Worm (Caenorhabditis elegans) whole organism, L2 larva: ENCODE results near the gene srbc-19.

Source experiments
- C34F6.9 ChIP-seq: fragments of 150-350 bp; optimal IDR thresholded peaks from 2 replicates; lab custom pipeline; 2014; ENCODE audit warnings: missing biosample characterization, missing genetic modification characterization
- F13H6.1 ChIP-seq: sonication (generic microtip); optimal IDR thresholded peaks from 2 replicates; lab custom pipeline; 2016; ENCODE audit warnings: missing genetic modification characterization, missing compliant biosample characterization
- R02D3.7 ChIP-seq: fragments of 150-350 bp; optimal IDR thresholded peaks from 2 replicates; lab custom pipeline; 2014; ENCODE audit warnings: missing biosample characterization, missing genetic modification characterization
- Y55F3AM.14 ChIP-seq: fragments of 200-800 bp; sonication (Bioruptor generic); optimal IDR thresholded peaks from 2 replicates; lab custom pipeline; 2018; ENCODE audit warnings: mild to moderate bottlenecking, missing genetic modification characterization, missing compliant biosample characterization
- ZK546.5 ChIP-seq: sonication (generic microtip); optimal IDR thresholded peaks from 2 replicates; lab custom pipeline; 2017; ENCODE audit warnings: missing biosample characterization, missing genetic modification characterization
- alr-1 ChIP-seq: fragments of 150-350 bp; optimal IDR thresholded peaks from 2 replicates; lab custom pipeline; 2014; ENCODE audit warnings: missing biosample characterization, missing genetic modification characterization
- ama-1 ChIP-seq: fragments of 150-350 bp; optimal IDR thresholded peaks from 2 replicates; lab custom pipeline; 2018; ENCODE audit warnings: inconsistent platforms
- ceh-16 ChIP-seq: fragments of 150-350 bp; optimal IDR thresholded peaks from 2 replicates; lab custom pipeline; 2014; ENCODE audit warnings: missing biosample characterization, missing genetic modification characterization
- ceh-82 ChIP-seq: fragments of 150-350 bp; optimal IDR thresholded peaks from 2 replicates; lab custom pipeline; 2014; ENCODE audit warnings: missing biosample characterization, missing genetic modification characterization
- crh-2 ChIP-seq: sonication (generic microtip); optimal IDR thresholded peaks from 2 replicates; lab custom pipeline; 2017; ENCODE audit warnings: missing biosample characterization, missing genetic modification characterization
- dmd-4 ChIP-seq: sonication (generic microtip); optimal IDR thresholded peaks from 2 replicates; lab custom pipeline; 2017; ENCODE audit warnings: missing biosample characterization, missing genetic modification characterization
- egl-27 ChIP-seq: sonication (generic microtip); optimal IDR thresholded peaks from 3 replicates; lab custom pipeline; 2017; ENCODE audit warnings: missing biosample characterization, missing genetic modification reagents, missing genetic modification characterization
- elt-1 ChIP-seq: fragments of 150-350 bp; optimal IDR thresholded peaks from 2 replicates; lab custom pipeline; 2014; ENCODE audit warnings: missing biosample characterization, missing genetic modification characterization
- elt-3 ChIP-seq: sonication (generic microtip); optimal IDR thresholded peaks from 2 replicates; lab custom pipeline; 2017; ENCODE audit warnings: missing biosample characterization, missing genetic modification characterization
- fos-1 ChIP-seq: fragments of 150-350 bp; optimal IDR thresholded peaks from 2 replicates; lab custom pipeline; 2014; ENCODE audit warnings: missing biosample characterization, missing genetic modification characterization
- lin-11 ChIP-seq: fragments of 150-350 bp; sonication (generic microtip); optimal IDR thresholded peaks from 2 replicates; lab custom pipeline; 2014; ENCODE audit warnings: missing biosample characterization, missing genetic modification characterization, inconsistent platforms, mixed read lengths
- lin-13 ChIP-seq: fragments of 150-350 bp; optimal IDR thresholded peaks from 2 replicates; lab custom pipeline; 2014; ENCODE audit warnings: missing biosample characterization, missing genetic modification reagents, missing genetic modification characterization
- lin-39 ChIP-seq: fragments of 150-350 bp; optimal IDR thresholded peaks from 2 replicates; lab custom pipeline; 2014; ENCODE audit warnings: missing biosample characterization, missing genetic modification reagents, missing genetic modification characterization
- lsy-2 ChIP-seq, 2 experiments: fragments of 150-350 bp in 1 of 2; sonication (generic microtip) in 1 of 2; optimal IDR thresholded peaks; 2 replicates each; lab custom pipeline; 2014 to 2017; ENCODE audit warnings: missing biosample characterization in 2 of 2, missing genetic modification characterization in 2 of 2
- mbf-1 ChIP-seq: sonication (generic microtip); optimal IDR thresholded peaks from 2 replicates; lab custom pipeline; 2017; ENCODE audit warnings: missing biosample characterization, missing genetic modification characterization
- mdl-1 ChIP-seq, 2 experiments: fragments of 150-350 bp in 1 of 2; sonication (generic microtip) in 1 of 2; optimal IDR thresholded peaks; 2 replicates each; lab custom pipeline; 2017; ENCODE audit warnings: missing biosample characterization in 2 of 2, missing genetic modification characterization in 2 of 2
- nhr-10 ChIP-seq: sonication (generic microtip); optimal IDR thresholded peaks from 2 replicates; lab custom pipeline; 2017; ENCODE audit warnings: missing biosample characterization, missing genetic modification characterization
- nhr-11 ChIP-seq: fragments of 150-350 bp; optimal IDR thresholded peaks from 2 replicates; lab custom pipeline; 2014; ENCODE audit warnings: missing biosample characterization, missing genetic modification characterization
- nhr-12 ChIP-seq: fragments of 150-350 bp; optimal IDR thresholded peaks from 2 replicates; lab custom pipeline; 2014; ENCODE audit warnings: missing biosample characterization, missing genetic modification characterization
- nhr-129 ChIP-seq: fragments of 150-350 bp; optimal IDR thresholded peaks from 2 replicates; lab custom pipeline; 2014; ENCODE audit warnings: missing biosample characterization, missing genetic modification characterization
- nhr-21 ChIP-seq: fragments of 150-350 bp; optimal IDR thresholded peaks from 2 replicates; lab custom pipeline; 2014; ENCODE audit warnings: missing biosample characterization, missing genetic modification characterization
- nhr-23 ChIP-seq: fragments of 150-350 bp; optimal IDR thresholded peaks from 2 replicates; lab custom pipeline; 2014; ENCODE audit warnings: missing biosample characterization, missing genetic modification reagents, missing genetic modification characterization
- nhr-237 ChIP-seq: fragments of 150-350 bp; optimal IDR thresholded peaks from 2 replicates; lab custom pipeline; 2014; ENCODE audit warnings: missing biosample characterization, missing genetic modification characterization
- nhr-25 ChIP-seq: fragments of 150-350 bp; sonication (generic microtip); optimal IDR thresholded peaks from 3 replicates; lab custom pipeline; 2014; ENCODE audit warnings: missing biosample characterization, missing genetic modification characterization
- nhr-6 ChIP-seq: fragments of 150-350 bp; optimal IDR thresholded peaks from 2 replicates; lab custom pipeline; 2014; ENCODE audit warnings: missing biosample characterization, missing genetic modification characterization
- nhr-77 ChIP-seq: fragments of 150-350 bp; optimal IDR thresholded peaks from 2 replicates; lab custom pipeline; 2014; ENCODE audit warnings: missing biosample characterization, missing genetic modification characterization
- peb-1 ChIP-seq: fragments of 150-350 bp; optimal IDR thresholded peaks from 2 replicates; lab custom pipeline; 2014; ENCODE audit warnings: missing biosample characterization, missing genetic modification characterization
- sem-4 ChIP-seq: fragments of 150-350 bp; optimal IDR thresholded peaks from 2 replicates; lab custom pipeline; 2014; ENCODE audit warnings: missing biosample characterization, missing genetic modification reagents, missing genetic modification characterization
- sma-3 ChIP-seq: sonication (generic microtip); optimal IDR thresholded peaks from 2 replicates; lab custom pipeline; 2016; ENCODE audit warnings: missing genetic modification reagents, missing genetic modification characterization, missing compliant biosample characterization
- sma-9 ChIP-seq, 2 experiments: fragments of 150-350 bp in 1 of 2; sonication (generic microtip) in 1 of 2; optimal IDR thresholded peaks; 2 replicates each; lab custom pipeline; 2014 to 2016; ENCODE audit warnings: missing genetic modification characterization in 2 of 2, mild to moderate bottlenecking in 1 of 2, missing biosample characterization in 1 of 2, missing compliant biosample characterization in 1 of 2, missing genetic modification reagents in 1 of 2, moderate library complexity in 1 of 2
- unc-39 ChIP-seq: fragments of 150-350 bp; optimal IDR thresholded peaks from 2 replicates; lab custom pipeline; 2014; ENCODE audit warnings: missing biosample characterization, missing genetic modification characterization
- unc-55 ChIP-seq: fragments of 150-350 bp; sonication (generic microtip); optimal IDR thresholded peaks from 3 replicates; lab custom pipeline; 2014; ENCODE audit warnings: missing biosample characterization, missing genetic modification reagents, missing genetic modification characterization
- unc-62 ChIP-seq: fragments of 150-350 bp; optimal IDR thresholded peaks from 2 replicates; lab custom pipeline; 2014; ENCODE audit warnings: missing biosample characterization, missing genetic modification reagents, missing genetic modification characterization
- zag-1 ChIP-seq: fragments of 150-350 bp; optimal IDR thresholded peaks from 2 replicates; lab custom pipeline; 2014; ENCODE audit warnings: missing biosample characterization, missing genetic modification characterization
- ztf-1 ChIP-seq: fragments of 200-800 bp; sonication (Bioruptor generic); conservative IDR thresholded peaks from 2 replicates; pipeline ENCODE4 v1.3.6; 2022; ENCODE audit warnings: missing genetic modification characterization, missing compliant biosample characterization
- ztf-11 ChIP-seq: sonication (generic microtip); optimal IDR thresholded peaks from 2 replicates; lab custom pipeline; 2017; ENCODE audit warnings: missing biosample characterization, missing genetic modification characterization
- ztf-4 ChIP-seq: fragments of 150-350 bp; optimal IDR thresholded peaks from 2 replicates; lab custom pipeline; 2014; ENCODE audit warnings: missing biosample characterization, missing genetic modification characterization

Gene srbc-19

ce11 chrV:2135323-2135722 lies 31.3 kb downstream of the srbc-19 start (continued):
- TF ChIP-seq nhr-77 (tag; lab: Kevin White, UChicago) (no peak), lin-11 (tag; lab: Kevin White, UChicago) (peak; percentile 31), lsy-2 (tag; optimal IDR thresholded peaks at IDR 0.05; lab: Kevin White, UChicago) (peak in 1 of 2 experiments; percentile 11), nhr-12 (tag; lab: Kevin White, UChicago) (no peak), alr-1 (tag; lab: Kevin White, UChicago) (no peak), ztf-11 (tag; lab: Kevin White, UChicago) (no peak), mdl-1 (tag; optimal IDR thresholded peaks at IDR 0.05; lab: Kevin White, UChicago) (peak; percentile 20 to 44), nhr-25 (tag; lab: Kevin White, UChicago) (peak; percentile 3), nhr-129 (tag; lab: Kevin White, UChicago) (peak; percentile 87), nhr-23 (tag; lab: Kevin White, UChicago) (no peak), nhr-6 (no peak), sma-9 (GFP tag; optimal IDR thresholded peaks at IDR 0.05; lab: Kevin White, UChicago) (peak; percentile 71), sma-9 (tag; optimal IDR thresholded peaks at IDR 0.05; lab: Kevin White, UChicago) (no peak), nhr-11 (tag; lab: Kevin White, UChicago) (no peak), ZK546.5 (tag; lab: Kevin White, UChicago) (no peak), unc-62 (no peak), F13H6.1 (peak; percentile 36)

- TF ChIP-seq F13H6.1 (peak; percentile 53), sem-4 (peak; percentile 43), sma-9 (GFP tag; optimal IDR thresholded peaks at IDR 0.05; lab: Kevin White, UChicago) (peak; percentile 52), sma-9 (tag; optimal IDR thresholded peaks at IDR 0.05; lab: Kevin White, UChicago) (no peak), elt-1 (tag; lab: Kevin White, UChicago) (no peak), Y55F3AM.14 (peak; percentile 26), lsy-2 (tag; optimal IDR thresholded peaks at IDR 0.05; lab: Kevin White, UChicago) (peak in 1 of 2 experiments; percentile 23)
Observed at ce11 chrV:2134340-2134739, 32.2 kb downstream of the srbc-19 start.

- peak; percentile 78 for TF ChIP-seq nhr-129 (tag; lab: Kevin White, UChicago)
- TF ChIP-seq nhr-237 (tag; lab: Kevin White, UChicago): no peak
- TF ChIP-seq nhr-12 (tag; lab: Kevin White, UChicago): no peak
- no peak for TF ChIP-seq ama-1 (lab: Kevin White, UChicago)
- peak; percentile 93 for TF ChIP-seq sma-9 (GFP tag; optimal IDR thresholded peaks at IDR 0.05; lab: Kevin White, UChicago)
- no peak for TF ChIP-seq sma-9 (tag; optimal IDR thresholded peaks at IDR 0.05; lab: Kevin White, UChicago)
- peak; percentile 59 for TF ChIP-seq unc-55
- peak in 1 of 2 experiments; percentile 68 for TF ChIP-seq lsy-2 (tag; optimal IDR thresholded peaks at IDR 0.05; lab: Kevin White, UChicago)
- TF ChIP-seq crh-2 (tag; lab: Kevin White, UChicago): peak; percentile 62
- peak; percentile 50 for TF ChIP-seq lin-13
- TF ChIP-seq zag-1: peak; percentile 83
- TF ChIP-seq egl-27 (tag; lab: Kevin White, UChicago): peak; percentile 11
- peak; percentile 29 for TF ChIP-seq ztf-4 (tag; lab: Kevin White, UChicago)
- no peak for TF ChIP-seq ceh-82 (tag; lab: Kevin White, UChicago)
- peak; percentile 64 for TF ChIP-seq lin-11 (tag; lab: Kevin White, UChicago)
- no peak for TF ChIP-seq mbf-1 (tag; lab: Kevin White, UChicago)
- peak; percentile 69 for TF ChIP-seq sem-4
- no peak for TF ChIP-seq unc-39 (tag; lab: Kevin White, UChicago)
- peak; percentile 58 to 86 for TF ChIP-seq mdl-1 (tag; optimal IDR thresholded peaks at IDR 0.05; lab: Kevin White, UChicago)
- no peak for TF ChIP-seq elt-3 (tag; lab: Kevin White, UChicago)
- peak; percentile 78 for TF ChIP-seq Y55F3AM.14
- no peak for TF ChIP-seq nhr-21 (tag; lab: Kevin White, UChicago)
- no peak for TF ChIP-seq unc-62
- TF ChIP-seq C34F6.9: peak; percentile 84
- TF ChIP-seq R02D3.7 (tag; lab: Kevin White, UChicago): no peak
- TF ChIP-seq dmd-4 (tag; lab: Kevin White, UChicago): no peak
- peak; percentile 9 for TF ChIP-seq fos-1 (tag; lab: Kevin White, UChicago)
- no peak for TF ChIP-seq ztf-1 (GFP tag; lab: Robert Waterston, UW)
- TF ChIP-seq F13H6.1: peak; percentile 87
Observed at ce11 chrV:2133512-2133911, 33.1 kb downstream of the srbc-19 start.

- TF ChIP-seq nhr-129 (tag; lab: Kevin White, UChicago): no peak
- TF ChIP-seq nhr-23 (tag; lab: Kevin White, UChicago): no peak
- TF ChIP-seq elt-1 (tag; lab: Kevin White, UChicago): no peak
- no peak for TF ChIP-seq nhr-77 (tag; lab: Kevin White, UChicago)
- TF ChIP-seq ceh-16 (tag; lab: Kevin White, UChicago): no peak
- no peak for TF ChIP-seq Y55F3AM.14
- no peak for TF ChIP-seq ceh-82 (tag; lab: Kevin White, UChicago)
- TF ChIP-seq dmd-4 (tag; lab: Kevin White, UChicago): no peak
- TF ChIP-seq unc-55: no peak
- TF ChIP-seq nhr-10 (tag; lab: Kevin White, UChicago): no peak
- TF ChIP-seq zag-1: no peak
- TF ChIP-seq unc-39 (tag; lab: Kevin White, UChicago): no peak
- no peak for TF ChIP-seq lin-13
- TF ChIP-seq sma-3 (GFP tag; lab: Kevin White, UChicago): no peak
- no peak for TF ChIP-seq alr-1 (tag; lab: Kevin White, UChicago)
- TF ChIP-seq peb-1 (tag; lab: Kevin White, UChicago): no peak
- no peak for TF ChIP-seq lin-39 (tag; lab: Kevin White, UChicago)
Observed at ce11 chrV:2132675-2133074, 33.9 kb downstream of the srbc-19 start.
